Fruit fly (Drosophila melanogaster): ENCODE measurements around the gene Dus4.

Gene Dus4

DNA sequence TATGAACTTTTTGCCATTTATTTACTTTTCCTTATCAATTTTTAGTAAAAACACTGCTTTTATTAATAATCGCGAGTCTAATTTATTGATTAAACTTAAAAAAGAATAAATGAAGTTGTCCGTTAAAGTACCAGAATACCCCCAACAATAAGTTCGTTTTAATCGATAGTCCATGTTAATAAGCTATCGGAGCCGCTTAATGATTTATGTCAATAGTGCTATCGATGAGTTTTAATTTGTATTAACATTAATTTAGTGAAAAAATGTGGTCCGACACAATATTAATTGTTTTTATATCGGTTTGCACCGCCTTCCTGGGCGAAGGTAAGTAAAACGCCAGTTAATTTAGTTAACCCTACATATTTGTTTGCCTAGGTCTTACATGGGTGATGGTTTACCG, 14.2 kb upstream of the Dus4 start, which contains the start of gene CG10470 (continued):
- no peak for TF ChIP-seq Usf (GFP tag; optimal IDR thresholded peaks at IDR 0.05)
- peak; percentile 88 for TF ChIP-seq bbx (GFP tag; IDR thresholded peaks at IDR 0.05; ENCODE audit: partially characterized antibody)
- TF ChIP-seq CG30020 (tag; optimal IDR thresholded peaks at IDR 0.05): peak; percentile 47
- TF ChIP-seq CG16779 (GFP tag; IDR thresholded peaks at IDR 0.05): no peak
- TF ChIP-seq CG10209 (GFP tag; optimal IDR thresholded peaks at IDR 0.05): no peak
- TF ChIP-seq TFAM (GFP tag; optimal IDR thresholded peaks at IDR 0.05): no peak
- peak; percentile 28 for TF ChIP-seq CG17359 (tag; optimal IDR thresholded peaks at IDR 0.05)
- peak; percentile 50 for TF ChIP-seq CG2129 (GFP tag; IDR thresholded peaks at IDR 0.05; ENCODE audit: partially characterized antibody)
- TF ChIP-seq hbn (GFP tag; IDR thresholded peaks at IDR 0.05; ENCODE audit: partially characterized antibody): peak; percentile 84
- no peak for TF ChIP-seq CG7786 (GFP tag; optimal IDR thresholded peaks at IDR 0.05)
- TF ChIP-seq dmrt99B (tag; optimal IDR thresholded peaks at IDR 0.05): peak; percentile 23
- no peak for TF ChIP-seq CG4360 (GFP tag; IDR thresholded peaks at IDR 0.05)
- peak in 1 of 3 experiments; percentile 34 for TF ChIP-seq lola (GFP tag; optimal IDR thresholded peaks at IDR 0.05)
- peak; percentile 28 for TF ChIP-seq Fer3 (tag; optimal IDR thresholded peaks at IDR 0.05)
- TF ChIP-seq CG10267 (tag; optimal IDR thresholded peaks at IDR 0.05): peak; percentile 69
- no peak for TF ChIP-seq z (GFP tag; IDR thresholded peaks at IDR 0.05)
- no peak for TF ChIP-seq CG2202 (tag; optimal IDR thresholded peaks at IDR 0.05)
- TF ChIP-seq CG2889 (GFP tag; IDR thresholded peaks at IDR 0.05): no peak
- no peak for TF ChIP-seq CG11085 (GFP tag; IDR thresholded peaks at IDR 0.05)
- TF ChIP-seq ham (GFP tag; IDR thresholded peaks at IDR 0.05): no peak
- no peak for TF ChIP-seq Abd-B (GFP tag; optimal IDR thresholded peaks at IDR 0.05)
- peak; percentile 54 for TF ChIP-seq CG17829 (tag; optimal IDR thresholded peaks at IDR 0.05)
- TF ChIP-seq Sox102F (GFP tag; optimal IDR thresholded peaks at IDR 0.05): peak; percentile 18
- no peak for TF ChIP-seq Taf1 (GFP tag; IDR thresholded peaks at IDR 0.05)
- TF ChIP-seq CG6272 (GFP tag; IDR thresholded peaks at IDR 0.05): no peak
- TF ChIP-seq CG32532 (GFP tag; IDR thresholded peaks at IDR 0.05): peak; percentile 41; the same call in 1 of the 2 replicates
- no peak for TF ChIP-seq CG6254 (GFP tag; optimal IDR thresholded peaks at IDR 0.05)
- peak; percentile 24 for TF ChIP-seq CG15514 (GFP tag; optimal IDR thresholded peaks at IDR 0.05)
- TF ChIP-seq Hmx (GFP tag; optimal IDR thresholded peaks at IDR 0.05): no peak
- no peak for TF ChIP-seq CG8281 (tag; optimal IDR thresholded peaks at IDR 0.05)
- TF ChIP-seq CG2116 (GFP tag; optimal IDR thresholded peaks at IDR 0.05): peak; percentile 68
- TF ChIP-seq CG30403 (GFP tag; optimal IDR thresholded peaks at IDR 0.05): peak; percentile 32
- TF ChIP-seq CG3407 (GFP tag; optimal IDR thresholded peaks at IDR 0.05): no peak
- no peak for TF ChIP-seq CG18599 (GFP tag; optimal IDR thresholded peaks at IDR 0.05)
- no peak for TF ChIP-seq otp (GFP tag; IDR thresholded peaks at IDR 0.05)
- no peak for TF ChIP-seq CG2120 (GFP tag; optimal IDR thresholded peaks at IDR 0.05)
- TF ChIP-seq Atf3 (GFP tag; optimal IDR thresholded peaks at IDR 0.05): no peak
- TF ChIP-seq CG14050 (GFP tag; IDR thresholded peaks at IDR 0.05): no peak
- TF ChIP-seq E2f1 (GFP tag; IDR thresholded peaks at IDR 0.05): no peak
- TF ChIP-seq row (GFP tag; IDR thresholded peaks at IDR 0.05): peak; percentile 54; the same call in 1 of the 3 replicates
- peak; percentile 20; the same call in 1 of the 2 replicates for TF ChIP-seq onecut (GFP tag; IDR thresholded peaks at IDR 0.05)
- peak; percentile 79 for TF ChIP-seq Bgb (GFP tag; IDR thresholded peaks at IDR 0.05; ENCODE audit: partially characterized antibody)
- TF ChIP-seq CG16815 (GFP tag; optimal IDR thresholded peaks at IDR 0.05): no peak
- no peak for TF ChIP-seq pho (GFP tag; optimal IDR thresholded peaks at IDR 0.05)
- TF ChIP-seq Meics (GFP tag; optimal IDR thresholded peaks at IDR 0.05): no peak
- TF ChIP-seq CG34376 (GFP tag; optimal IDR thresholded peaks at IDR 0.05): no peak
- TF ChIP-seq Adf1 (GFP tag; IDR thresholded peaks at IDR 0.05): no peak
- no peak for TF ChIP-seq ttk (GFP tag; IDR thresholded peaks at IDR 0.05)
- no peak for TF ChIP-seq ap (GFP tag; IDR thresholded peaks at IDR 0.05)
- TF ChIP-seq crc (GFP tag; optimal IDR thresholded peaks at IDR 0.05): no peak
- TF ChIP-seq chn (GFP tag; optimal IDR thresholded peaks at IDR 0.05): no peak

Measured in whole organism, embryonic.